Worm (Caenorhabditis elegans) whole organism, L4/young adult: Measurements from ENCODE around the gene dph-7.

Experiments used
- W03F9.2 ChIP-seq: fragments of 150-350 bp; optimal IDR thresholded peaks from 2 replicates; lab custom pipeline; 2014; ENCODE audit warnings: missing biosample characterization, missing genetic modification characterization
- dao-5 ChIP-seq: sonication (generic microtip); optimal IDR thresholded peaks from 2 replicates; lab custom pipeline; 2016; ENCODE audit warnings: missing genotype, missing genetic modification characterization, moderate library complexity, missing compliant biosample characterization
- him-1 ChIP-seq: sonication (generic microtip); optimal IDR thresholded peaks from 2 replicates; lab custom pipeline; 2016; ENCODE audit warnings: missing genotype, missing genetic modification reagents, missing genetic modification characterization, missing compliant biosample characterization

dph-7 gene

ce11 chrIII:13301983-13302382 is 12.9 kb upstream of the dph-7 start:
- TF ChIP-seq dao-5 (tag; lab: Kevin White, UChicago) (no peak), W03F9.2 (tag; lab: Kevin White, UChicago) (no peak), him-1 (no peak)

ce11 chrIII:13302578-13302977 is 12.3 kb upstream of the dph-7 start:
- TF ChIP-seq W03F9.2 (tag; lab: Kevin White, UChicago) (no peak), him-1 (no peak), dao-5 (tag; lab: Kevin White, UChicago) (no peak)

DNA sequence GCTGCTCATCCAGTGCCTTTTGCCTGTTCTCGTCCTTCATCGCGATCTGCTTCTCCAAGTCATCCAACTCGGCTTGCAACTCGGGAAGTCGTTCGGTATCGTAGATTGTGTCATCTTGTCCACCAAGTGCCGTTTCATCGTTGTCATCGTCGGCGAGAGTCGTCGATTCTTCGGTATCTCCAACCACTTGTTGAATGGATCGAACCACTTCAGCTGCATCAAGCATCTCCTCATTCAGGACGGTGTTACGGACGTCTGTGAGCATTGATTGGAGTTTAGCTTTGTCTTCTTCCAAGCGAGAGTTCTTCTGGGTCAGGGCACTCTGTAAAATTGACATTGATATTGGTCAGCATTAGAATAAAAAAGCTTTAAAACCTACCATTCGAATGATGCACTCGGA is 9.4 kb upstream of the dph-7 start:
- no peak for TF ChIP-seq dao-5 (tag; lab: Kevin White, UChicago)
- TF ChIP-seq him-1: no peak
- no peak for TF ChIP-seq W03F9.2 (tag; lab: Kevin White, UChicago)

- TF ChIP-seq W03F9.2 (tag; lab: Kevin White, UChicago) (peak; percentile 52), dao-5 (tag; lab: Kevin White, UChicago) (no peak)
Observed at ce11 chrIII:13307107-13307506, 7.8 kb upstream of the dph-7 start, which contains the start of the genes klp-19 and slc-36.1. klp-19 (minus strand) TSS chrIII:13307259. slc-36.1 (plus strand) TSS chrIII:13307502.

DNA sequence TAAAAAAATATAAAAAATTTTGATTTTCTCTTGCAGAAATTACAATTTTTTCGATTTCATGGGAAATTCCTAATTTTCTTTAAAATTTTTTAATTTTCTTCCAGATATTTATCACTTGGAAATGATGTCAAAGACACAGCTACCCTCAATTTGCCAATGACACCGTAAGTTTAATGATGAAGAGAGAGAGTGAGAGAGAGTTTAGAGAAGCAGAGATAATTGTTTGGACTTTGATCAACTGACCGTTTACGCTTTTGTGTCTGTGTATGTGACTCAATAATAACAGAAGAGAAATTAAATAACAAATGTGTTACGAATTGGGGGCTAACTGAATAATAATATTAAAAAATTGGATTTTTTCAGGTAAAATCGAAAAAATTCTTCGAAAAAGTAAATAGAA is 4.4 kb upstream of the dph-7 start:
- TF ChIP-seq dao-5 (tag; lab: Kevin White, UChicago) (no peak), W03F9.2 (tag; lab: Kevin White, UChicago) (no peak), him-1 (no peak)

ce11 chrIII:13313788-13314187 is 1.1 kb upstream of the dph-7 start, which contains the start of gene Y43F4B.10:
Y43F4B.10 (plus strand) TSS chrIII:13314068.
- no peak for TF ChIP-seq W03F9.2 (tag; lab: Kevin White, UChicago)
- no peak for TF ChIP-seq him-1
- TF ChIP-seq dao-5 (tag; lab: Kevin White, UChicago): no peak

- no peak for TF ChIP-seq him-1
- no peak for TF ChIP-seq W03F9.2 (tag; lab: Kevin White, UChicago)
Observed at ce11 chrIII:13314636-13315035, 287 bp upstream of the dph-7 start.

DNA sequence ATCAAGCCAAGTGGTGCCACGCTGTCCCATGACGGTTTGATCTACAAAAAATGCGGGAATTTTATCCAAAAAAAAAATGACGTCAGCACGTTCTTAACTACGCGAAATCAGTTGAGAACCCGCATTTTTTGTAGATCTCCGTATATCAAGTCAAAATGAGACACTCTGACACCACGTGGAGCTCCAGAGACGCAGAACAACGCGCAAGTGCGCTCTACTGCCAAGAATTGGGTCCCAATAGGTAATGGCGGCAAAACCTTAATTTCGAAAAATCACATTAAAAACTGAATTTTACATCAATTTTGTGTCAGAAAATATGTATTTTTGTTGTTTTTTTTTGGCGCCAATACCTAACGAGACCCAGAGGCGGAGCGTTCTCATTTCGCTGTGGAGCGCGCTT is 2.0 kb downstream of the dph-7 start:
- TF ChIP-seq W03F9.2 (tag; lab: Kevin White, UChicago): no peak
- no peak for TF ChIP-seq him-1
- TF ChIP-seq dao-5 (tag; lab: Kevin White, UChicago): no peak

DNA sequence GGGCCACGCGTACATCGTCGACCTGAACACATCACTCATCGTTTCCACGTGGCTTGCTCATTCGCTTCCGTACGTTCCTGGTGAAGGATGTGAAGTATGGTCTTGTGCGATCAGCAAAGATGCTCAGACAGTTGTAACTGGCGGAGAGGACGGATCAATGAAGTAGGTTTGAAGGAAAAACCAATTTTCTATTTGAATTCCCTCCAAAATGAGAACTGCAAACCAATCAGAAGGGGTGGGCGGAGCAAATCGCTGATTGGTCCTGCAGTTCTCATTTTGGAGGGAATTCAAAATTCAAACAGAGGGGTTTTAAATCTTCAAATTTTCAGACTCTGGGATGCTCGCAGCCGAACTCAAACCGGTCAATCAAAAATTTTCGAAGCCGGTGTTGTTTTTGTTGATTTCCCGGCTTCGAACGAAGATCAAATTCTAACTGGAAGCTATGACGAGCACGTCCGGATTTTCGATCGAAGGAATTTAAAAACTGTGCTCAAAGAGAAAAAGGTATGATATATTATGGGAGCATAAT is 2.5 kb downstream of the dph-7 start:
- TF ChIP-seq him-1 (no peak), dao-5 (tag; lab: Kevin White, UChicago) (no peak), W03F9.2 (tag; lab: Kevin White, UChicago) (no peak)

- TF ChIP-seq him-1: no peak
- TF ChIP-seq W03F9.2 (tag; lab: Kevin White, UChicago): no peak
- no peak for TF ChIP-seq dao-5 (tag; lab: Kevin White, UChicago)
Observed at ce11 chrIII:13322578-13322977, 7.7 kb downstream of the dph-7 start, which contains the start of gene F53A2.11. F53A2.11 (minus strand) TSS chrIII:13322678.

- TF ChIP-seq W03F9.2 (tag; lab: Kevin White, UChicago) (no peak), dao-5 (tag; lab: Kevin White, UChicago) (no peak), him-1 (no peak)
Observed at ce11 chrIII:13324739-13325138, 9.8 kb downstream of the dph-7 start, which contains the start of gene F53A2.1. F53A2.1 (minus strand) TSS chrIII:13324839.

DNA sequence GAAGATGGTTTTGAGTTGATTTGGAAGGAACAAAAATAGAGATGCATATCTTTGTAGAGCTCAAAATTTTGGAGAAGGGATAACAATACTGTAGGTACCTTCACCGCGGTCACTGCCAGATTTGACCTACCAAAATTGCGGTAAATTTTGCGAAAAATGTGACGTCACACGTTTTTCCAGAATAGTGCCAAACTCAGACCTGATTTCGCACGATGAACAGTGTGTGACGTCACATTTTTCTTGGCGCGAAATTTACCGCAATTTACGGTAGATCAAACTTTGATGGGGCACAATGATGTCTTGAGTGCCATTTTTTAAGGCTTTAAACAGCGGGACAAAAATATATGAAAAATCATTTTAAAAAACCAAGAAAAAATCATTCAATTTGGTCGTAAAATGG is 14.0 kb downstream of the dph-7 start:
- TF ChIP-seq him-1: no peak
- TF ChIP-seq W03F9.2 (tag; lab: Kevin White, UChicago): no peak
- TF ChIP-seq dao-5 (tag; lab: Kevin White, UChicago): no peak

ce11 chrIII:13333754-13334153 is 18.8 kb downstream of the dph-7 start, which contains the start of gene sdz-20:
sdz-20 (plus strand) TSS chrIII:13334054.
- TF ChIP-seq him-1 (no peak), W03F9.2 (tag; lab: Kevin White, UChicago) (no peak), dao-5 (tag; lab: Kevin White, UChicago) (no peak)

DNA sequence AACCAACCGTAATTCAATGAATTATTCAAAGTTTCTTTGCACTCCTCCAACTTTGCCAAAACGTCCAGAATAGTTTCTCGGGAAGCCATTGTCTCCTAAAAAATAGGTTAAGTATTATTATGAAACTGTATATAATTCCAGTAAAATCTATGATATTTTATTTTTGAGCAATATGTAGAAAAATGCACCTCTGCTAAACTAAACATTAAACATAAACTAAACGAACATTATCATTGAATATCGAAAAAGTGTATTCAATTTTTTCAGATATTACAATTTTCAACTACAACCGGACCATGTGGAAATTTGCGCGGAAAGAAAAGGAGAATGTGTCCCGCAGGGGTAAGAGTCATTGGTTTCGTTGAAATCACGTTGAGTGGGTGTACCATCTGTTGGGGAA is 24.7 kb downstream of the dph-7 start, which contains the start of gene F53A2.3:
TSS of gene F53A2.3 (minus strand) at position 101 of the 400 bp plus-strand sequence.
- TF ChIP-seq him-1 (no peak), dao-5 (tag; lab: Kevin White, UChicago) (no peak), W03F9.2 (tag; lab: Kevin White, UChicago) (no peak)
